Worm (Caenorhabditis elegans) whole organism, L3 larva: ENCODE measurements around the gene F46H5.3.

Experiments
- R02D3.7 ChIP-seq: fragments of 150-350 bp; optimal IDR thresholded peaks from 2 replicates; lab custom pipeline; 2014; ENCODE audit warnings: missing biosample characterization, missing genetic modification characterization
- ZK546.5 ChIP-seq: sonication (generic microtip); optimal IDR thresholded peaks from 2 replicates; lab custom pipeline; 2017; ENCODE audit warnings: missing biosample characterization, missing genetic modification characterization
- aly-2 ChIP-seq: fragments of 150-350 bp; optimal IDR thresholded peaks from 2 replicates; lab custom pipeline; 2014; ENCODE audit warnings: missing biosample characterization, missing genetic modification characterization
- ama-1 ChIP-seq: fragments of 150-350 bp; optimal IDR thresholded peaks from 2 replicates; lab custom pipeline; 2018
- ceh-16 ChIP-seq: sonication (generic microtip); optimal IDR thresholded peaks from 2 replicates; lab custom pipeline; 2017; ENCODE audit warnings: missing biosample characterization, missing genetic modification characterization
- ceh-28 ChIP-seq: fragments of 150-350 bp; optimal IDR thresholded peaks from 2 replicates; lab custom pipeline; 2014; ENCODE audit warnings: missing biosample characterization, missing genetic modification reagents, missing genetic modification characterization
- ceh-82 ChIP-seq: fragments of 150-350 bp; optimal IDR thresholded peaks from 2 replicates; lab custom pipeline; 2014; ENCODE audit warnings: missing biosample characterization, missing genetic modification characterization
- ceh-9 ChIP-seq: sonication (generic microtip); optimal IDR thresholded peaks from 2 replicates; lab custom pipeline; 2018; ENCODE audit warnings: missing biosample characterization, missing genetic modification characterization
- daf-12 ChIP-seq: fragments of 150-350 bp; optimal IDR thresholded peaks from 2 replicates; lab custom pipeline; 2014; ENCODE audit warnings: missing biosample characterization, missing genetic modification reagents, missing genetic modification characterization
- egl-27 ChIP-seq: sonication (generic microtip); optimal IDR thresholded peaks from 4 replicates; lab custom pipeline; 2017; ENCODE audit warnings: missing biosample characterization, missing genetic modification reagents, missing genetic modification characterization
- egl-5 ChIP-seq: fragments of 150-350 bp; optimal IDR thresholded peaks from 2 replicates; lab custom pipeline; 2017; ENCODE audit warnings: missing biosample characterization, missing genetic modification reagents, missing genetic modification characterization, inconsistent platforms
- elt-1 ChIP-seq: fragments of 150-350 bp; optimal IDR thresholded peaks from 2 replicates; lab custom pipeline; 2014; ENCODE audit warnings: missing biosample characterization, missing genetic modification characterization
- elt-2 ChIP-seq: sonication (generic microtip); optimal IDR thresholded peaks from 2 replicates; lab custom pipeline; 2016; ENCODE audit warnings: missing genetic modification reagents, mild to moderate bottlenecking, missing genetic modification characterization, missing compliant biosample characterization
- elt-3 ChIP-seq, 3 experiments: fragments of 150-350 bp in 1 of 3; sonication (generic microtip) in 2 of 3; optimal IDR thresholded peaks; 2 replicates in 2 of 3; 4 replicates in 1 of 3; lab custom pipeline; 2014 to 2017; ENCODE audit warnings: missing biosample characterization in 3 of 3, missing genetic modification characterization in 3 of 3
- eor-1 ChIP-seq, 2 experiments: fragments of 150-350 bp; optimal IDR thresholded peaks; 2 replicates each; lab custom pipeline; 2014 to 2018; ENCODE audit warnings: missing biosample characterization in 2 of 2, missing genetic modification characterization in 2 of 2
- fkh-10 ChIP-seq: sonication (generic microtip); optimal IDR thresholded peaks from 2 replicates; lab custom pipeline; 2017; ENCODE audit warnings: missing biosample characterization, missing genetic modification reagents, missing genetic modification characterization
- fkh-2 ChIP-seq: fragments of 150-350 bp; optimal IDR thresholded peaks from 2 replicates; lab custom pipeline; 2014; ENCODE audit warnings: missing biosample characterization, missing genetic modification reagents, missing genetic modification characterization
- fos-1 ChIP-seq: fragments of 150-350 bp; optimal IDR thresholded peaks from 2 replicates; lab custom pipeline; 2014; ENCODE audit warnings: missing biosample characterization, missing genetic modification characterization
- hmg-11 ChIP-seq: sonication (generic microtip); optimal IDR thresholded peaks from 2 replicates; lab custom pipeline; 2016; ENCODE audit warnings: missing genetic modification characterization, missing compliant biosample characterization
- jun-1 ChIP-seq: fragments of 150-350 bp; optimal IDR thresholded peaks from 2 replicates; lab custom pipeline; 2014; ENCODE audit warnings: missing biosample characterization, missing genetic modification reagents, missing genetic modification characterization
- lin-15B ChIP-seq: fragments of 150-350 bp; optimal IDR thresholded peaks from 2 replicates; lab custom pipeline; 2014; ENCODE audit warnings: missing biosample characterization, missing genetic modification characterization
- lin-39 ChIP-seq: fragments of 150-350 bp; optimal IDR thresholded peaks from 2 replicates; lab custom pipeline; 2018; ENCODE audit warnings: missing biosample characterization, missing genetic modification reagents, missing genetic modification characterization
- lsy-12 ChIP-seq: sonication (generic microtip); optimal IDR thresholded peaks from 2 replicates; lab custom pipeline; 2016; ENCODE audit warnings: mild to moderate bottlenecking, missing genetic modification characterization, missing compliant biosample characterization
- mdl-1 ChIP-seq: fragments of 150-350 bp; optimal IDR thresholded peaks from 2 replicates; lab custom pipeline; 2014; ENCODE audit warnings: missing biosample characterization, missing genetic modification characterization
- mml-1 ChIP-seq: fragments of 150-350 bp; sonication (generic microtip); optimal IDR thresholded peaks from 3 replicates; lab custom pipeline; 2014; ENCODE audit warnings: missing biosample characterization, missing genetic modification characterization
- nfya-1 ChIP-seq: sonication (generic microtip); optimal IDR thresholded peaks from 2 replicates; lab custom pipeline; 2017; ENCODE audit warnings: missing genetic modification characterization, mild to moderate bottlenecking, missing compliant biosample characterization, antibody characterized with exemption, moderate library complexity; ENCODE audit not compliant: insufficient read depth
- nhr-11 ChIP-seq: fragments of 150-350 bp; optimal IDR thresholded peaks from 2 replicates; lab custom pipeline; 2014; ENCODE audit warnings: missing biosample characterization, missing genetic modification characterization
- nhr-12 ChIP-seq: fragments of 150-350 bp; optimal IDR thresholded peaks from 2 replicates; lab custom pipeline; 2014; ENCODE audit warnings: missing biosample characterization, missing genetic modification characterization
- nhr-23 ChIP-seq: fragments of 150-350 bp; optimal IDR thresholded peaks from 2 replicates; lab custom pipeline; 2014; ENCODE audit warnings: missing biosample characterization, missing genetic modification reagents, missing genetic modification characterization
- nhr-237 ChIP-seq: fragments of 150-350 bp; optimal IDR thresholded peaks from 2 replicates; lab custom pipeline; 2014; ENCODE audit warnings: missing biosample characterization, missing genetic modification characterization
- nhr-25 ChIP-seq: sonication (generic microtip); optimal IDR thresholded peaks from 2 replicates; lab custom pipeline; 2017; ENCODE audit warnings: missing biosample characterization, missing genetic modification characterization
- nhr-28 ChIP-seq: fragments of 150-350 bp; optimal IDR thresholded peaks from 2 replicates; lab custom pipeline; 2014; ENCODE audit warnings: missing biosample characterization, missing genetic modification characterization
- nhr-43 ChIP-seq: sonication (generic microtip); optimal IDR thresholded peaks from 2 replicates; lab custom pipeline; 2016; ENCODE audit warnings: mild to moderate bottlenecking, missing genetic modification characterization, missing compliant biosample characterization; ENCODE audit not compliant: poor library complexity, severe bottlenecking
- nhr-67 ChIP-seq: fragments of 150-350 bp; optimal IDR thresholded peaks from 2 replicates; lab custom pipeline; 2014; ENCODE audit warnings: missing biosample characterization, missing genetic modification characterization
- nhr-76 ChIP-seq: fragments of 150-350 bp; sonication (generic microtip); optimal IDR thresholded peaks from 5 replicates; lab custom pipeline; 2014; ENCODE audit warnings: missing biosample characterization, missing genetic modification characterization
- nhr-77 ChIP-seq: fragments of 150-350 bp; optimal IDR thresholded peaks from 2 replicates; lab custom pipeline; 2014; ENCODE audit warnings: missing biosample characterization, missing genetic modification characterization
- pha-4 ChIP-seq: fragments of 150-350 bp; optimal IDR thresholded peaks from 2 replicates; lab custom pipeline; 2014; ENCODE audit warnings: missing biosample characterization, missing genetic modification reagents, missing genetic modification characterization
- pqm-1 ChIP-seq: fragments of 150-350 bp; optimal IDR thresholded peaks from 2 replicates; lab custom pipeline; 2017; ENCODE audit warnings: missing biosample characterization, missing genetic modification characterization, inconsistent platforms
- sea-2 ChIP-seq: fragments of 150-350 bp; sonication (generic microtip); optimal IDR thresholded peaks from 4 replicates; lab custom pipeline; 2014; ENCODE audit warnings: missing biosample characterization, missing genetic modification reagents, missing genetic modification characterization
- skn-1 ChIP-seq: fragments of 150-350 bp; optimal IDR thresholded peaks from 2 replicates; lab custom pipeline; 2014; ENCODE audit warnings: missing biosample characterization, missing genetic modification characterization
- snpc-4 ChIP-seq: fragments of 150-350 bp; optimal IDR thresholded peaks from 2 replicates; lab custom pipeline; 2014; ENCODE audit warnings: missing biosample characterization, missing genetic modification characterization
- tbx-2 ChIP-seq: sonication (generic microtip); optimal IDR thresholded peaks from 2 replicates; lab custom pipeline; 2016; ENCODE audit warnings: mild to moderate bottlenecking, missing genetic modification characterization, missing compliant biosample characterization
- unc-39 ChIP-seq: sonication (generic microtip); optimal IDR thresholded peaks from 4 replicates; lab custom pipeline; 2017; ENCODE audit warnings: missing biosample characterization, missing genetic modification characterization
- unc-62 ChIP-seq: fragments of 150-350 bp; sonication (generic microtip); optimal IDR thresholded peaks from 4 replicates; lab custom pipeline; 2014; ENCODE audit warnings: missing biosample characterization, missing genetic modification reagents, missing genetic modification characterization
- zag-1 ChIP-seq: fragments of 150-350 bp; optimal IDR thresholded peaks from 2 replicates; lab custom pipeline; 2014; ENCODE audit warnings: missing biosample characterization, missing genetic modification characterization
- ztf-11 ChIP-seq: fragments of 150-350 bp; optimal IDR thresholded peaks from 2 replicates; lab custom pipeline; 2014; ENCODE audit warnings: missing biosample characterization, missing genetic modification characterization
- ztf-4 ChIP-seq: fragments of 150-350 bp; optimal IDR thresholded peaks from 2 replicates; lab custom pipeline; 2014; ENCODE audit warnings: missing biosample characterization, missing genetic modification characterization

F46H5.3 gene

ce11 chrX:7264591-7265306 lies 26.3 kb upstream of the F46H5.3 start:
- TF ChIP-seq nhr-11 (tag; lab: Kevin White, UChicago) (peak; percentile 56), ztf-4 (tag; lab: Kevin White, UChicago) (no peak), ama-1 (lab: Kevin White, UChicago) (peak; percentile 72), unc-62 (peak; percentile 4), fkh-10 (peak; percentile 48), pha-4 (tag; lab: Kevin White, UChicago) (peak; percentile 93), zag-1 (no peak), nhr-25 (peak; percentile 96), daf-12 (tag; lab: Kevin White, UChicago) (no peak), ZK546.5 (no peak), tbx-2 (peak; percentile 83), nhr-12 (no peak), eor-1 (tag; optimal IDR thresholded peaks at IDR 0.05; lab: Kevin White, UChicago) (no peak), nfya-1 (tag; lab: Kevin White, UChicago) (peak; percentile 94), elt-1 (tag; lab: Kevin White, UChicago) (peak; percentile 26), nhr-28 (no peak), ceh-82 (tag; lab: Kevin White, UChicago) (peak; percentile 54), elt-2 (peak; percentile 81), fkh-2 (tag; lab: Kevin White, UChicago) (no peak), nhr-43 (tag; lab: Kevin White, UChicago) (peak; percentile 82), skn-1 (tag; lab: Kevin White, UChicago) (no peak), egl-5 (peak; percentile 94), sea-2 (no peak), ceh-9 (tag; lab: Kevin White, UChicago) (no peak), mdl-1 (tag; lab: Kevin White, UChicago) (no peak), elt-3 (tag; optimal IDR thresholded peaks at IDR 0.05; lab: Kevin White, UChicago) (peak in 1 of 3 experiments; percentile 37), aly-2 (tag; lab: Kevin White, UChicago) (no peak), nhr-67 (tag; lab: Kevin White, UChicago) (no peak), R02D3.7 (tag; lab: Kevin White, UChicago) (peak; percentile 4), nhr-23 (tag; lab: Kevin White, UChicago) (peak; percentile 90), ceh-16 (tag; lab: Kevin White, UChicago) (no peak), pqm-1 (tag; lab: Kevin White, UChicago) (no peak), hmg-11 (tag; lab: Kevin White, UChicago) (peak; percentile 98), nhr-76 (no peak), lin-15B (tag; lab: Kevin White, UChicago) (peak; percentile 74), egl-27 (peak; percentile 69), lin-39 (tag; lab: Kevin White, UChicago) (peak; percentile 95), mml-1 (tag; lab: Kevin White, UChicago) (no peak), jun-1 (peak; percentile 94), nhr-77 (tag; lab: Kevin White, UChicago) (no peak), nhr-237 (tag; lab: Kevin White, UChicago) (no peak), ztf-11 (tag; lab: Kevin White, UChicago) (no peak), unc-39 (tag; lab: Kevin White, UChicago) (no peak), fos-1 (tag; lab: Kevin White, UChicago) (peak; percentile 64), lsy-12 (peak; percentile 78), snpc-4 (tag; lab: Kevin White, UChicago) (peak; percentile 86), ceh-28 (tag; lab: Kevin White, UChicago) (peak; percentile 48)
